Worm (Caenorhabditis elegans): ENCODE results near the gene gei-13.
"Not testable (repeated sequence)": the region's sequence is repeated elsewhere in the genome, so short reads cannot be mapped to it uniquely, and the experiment has no call there.

DNA sequence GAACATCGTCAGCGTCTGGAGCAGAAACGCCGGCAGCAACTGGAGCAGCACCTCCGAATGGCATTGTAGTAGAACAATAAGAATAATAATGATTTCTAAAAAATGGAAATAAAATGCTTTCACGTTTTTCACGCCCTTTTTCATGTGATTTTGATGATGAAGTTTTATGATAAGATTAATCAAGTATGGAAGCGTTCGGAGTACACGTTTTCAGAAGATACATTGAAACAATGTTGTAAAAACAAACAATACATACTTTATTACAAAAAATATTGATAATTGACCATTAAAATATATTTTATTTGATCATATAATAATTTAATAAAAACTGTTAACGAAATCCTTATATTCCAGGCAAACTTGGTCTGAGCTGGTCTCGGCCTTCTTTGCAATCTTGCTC lies 44.3 kb upstream of the gei-13 start, which contains the start of gene C07A9.13:
- TF ChIP-seq lin-11 (tag; optimal IDR thresholded peaks at IDR 0.05); pha-4 (tag; optimal IDR thresholded peaks at IDR 0.05); F13H6.1 (tag; optimal IDR thresholded peaks at IDR 0.05); gmeb-2 (tag; optimal IDR thresholded peaks at IDR 0.05); rnt-1 (tag; optimal IDR thresholded peaks at IDR 0.05); ama-1 (optimal IDR thresholded peaks at IDR 0.05); pqm-1 (tag; optimal IDR thresholded peaks at IDR 0.05); pag-3 (tag; optimal IDR thresholded peaks at IDR 0.05; ENCODE audit: borderline replicate concordance); eyg-1 (tag; optimal IDR thresholded peaks at IDR 0.05); fkh-10 (GFP tag; optimal IDR thresholded peaks at IDR 0.05); ceh-34 (tag; optimal IDR thresholded peaks at IDR 0.05): not testable (repeated sequence)
